Worm (Caenorhabditis elegans): ENCODE data around the gene T01C3.11.

- TF ChIP-seq him-1 (tag; optimal IDR thresholded peaks at IDR 0.05) (no peak), dao-5 (tag; optimal IDR thresholded peaks at IDR 0.05) (no peak)
Measured at ce11 chrV:14954633-14955032, 44.7 kb upstream of the T01C3.11 start, which contains the start of gene C30G7.5.
